Worm (Caenorhabditis elegans): ENCODE data around the gene daf-9.

DNA sequence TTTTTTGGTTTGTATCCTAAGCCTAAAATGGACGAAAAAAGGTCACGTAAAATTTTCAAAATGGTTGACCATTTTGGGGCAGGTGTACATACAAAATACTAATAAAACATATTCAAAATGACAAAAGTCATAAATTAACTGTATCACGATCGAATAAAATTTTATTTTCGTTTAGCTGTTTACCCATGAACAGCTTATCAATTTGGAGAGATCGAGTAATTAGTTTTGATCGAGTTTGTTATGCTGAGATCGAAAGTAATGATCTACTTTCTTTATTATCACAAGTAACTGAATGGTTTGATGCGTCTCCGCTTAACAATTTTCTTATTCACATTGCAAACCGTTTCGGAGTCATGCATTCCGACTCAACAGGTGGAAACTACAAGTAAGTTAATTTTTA, 8.9 kb upstream of the daf-9 start, which contains the start of gene T13C5.10:
- no peak for TF ChIP-seq lin-1 (GFP tag; IDR thresholded peaks at IDR 0.05)
- TF ChIP-seq ceh-82 (tag; optimal IDR thresholded peaks at IDR 0.05): no peak
- no peak for TF ChIP-seq mdl-1 (tag; optimal IDR thresholded peaks at IDR 0.05)
